Worm (Caenorhabditis elegans) whole organism, mixed stage, embryonic: ENCODE results near the gene hsp-12.3.

Source experiments
- M03D4.4 ChIP-seq: sonication (generic microtip); optimal IDR thresholded peaks from 2 replicates; lab custom pipeline; 2017; ENCODE audit warnings: mild to moderate bottlenecking, missing genetic modification characterization, missing compliant biosample characterization
- ceh-39 ChIP-seq: fragments of 150-350 bp; optimal IDR thresholded peaks from 2 replicates; lab custom pipeline; 2014; ENCODE audit warnings: missing biosample characterization, missing genetic modification characterization
- flh-1 ChIP-seq: fragments of 200-800 bp; sonication (Bioruptor generic); optimal IDR thresholded peaks from 2 replicates; lab custom pipeline; 2018; ENCODE audit warnings: mild to moderate bottlenecking, missing genetic modification characterization, moderate library complexity, missing compliant biosample characterization
- lin-13 ChIP-seq: fragments of 150-350 bp; optimal IDR thresholded peaks from 2 replicates; lab custom pipeline; 2014; ENCODE audit warnings: missing biosample characterization, missing genetic modification characterization
- mep-1 ChIP-seq: fragments of 150-350 bp; optimal IDR thresholded peaks from 2 replicates; lab custom pipeline; 2017; ENCODE audit warnings: missing biosample characterization, missing genetic modification reagents, missing genetic modification characterization, inconsistent platforms
- nhr-28 ChIP-seq: fragments of 150-350 bp; optimal IDR thresholded peaks from 2 replicates; lab custom pipeline; 2014; ENCODE audit warnings: missing biosample characterization, missing genetic modification characterization
- nhr-76 ChIP-seq: sonication (generic microtip); optimal IDR thresholded peaks from 2 replicates; lab custom pipeline; 2017; ENCODE audit warnings: missing biosample characterization, missing genetic modification characterization
- unc-62 ChIP-seq: fragments of 150-350 bp; optimal IDR thresholded peaks from 2 replicates; lab custom pipeline; 2014; ENCODE audit warnings: missing biosample characterization, missing genetic modification reagents, missing genetic modification characterization
- ztf-11 ChIP-seq: fragments of 150-350 bp; optimal IDR thresholded peaks from 2 replicates; lab custom pipeline; 2014; ENCODE audit warnings: missing biosample characterization, missing genetic modification characterization

DNA sequence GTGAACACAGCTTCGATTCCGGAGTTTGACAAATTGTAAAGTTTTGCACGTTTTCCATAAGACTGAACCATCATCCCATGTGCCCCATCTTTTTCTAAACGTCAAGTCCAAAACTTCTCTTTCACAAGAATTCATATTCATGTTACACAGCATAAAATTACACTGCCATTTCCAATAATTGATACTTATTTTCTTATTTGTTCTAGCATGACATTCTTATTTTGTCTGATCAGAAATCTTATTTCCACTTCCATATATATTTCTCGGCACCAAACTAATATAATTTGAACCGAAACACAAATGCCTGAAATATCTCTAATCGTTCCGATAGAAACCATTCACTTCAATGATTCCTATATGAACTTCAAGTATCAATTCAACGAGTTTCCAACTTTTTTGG lies 40.7 kb upstream of the hsp-12.3 start, which contains the start of gene sru-2:
- TF ChIP-seq M03D4.4 (no peak), mep-1 (tag; lab: Kevin White, UChicago) (no peak), ztf-11 (tag; lab: Kevin White, UChicago) (no peak), lin-13 (tag; lab: Kevin White, UChicago) (no peak), nhr-76 (tag; lab: Kevin White, UChicago) (no peak), flh-1 (GFP tag; lab: Kevin White, UChicago) (no peak), nhr-28 (tag; lab: Kevin White, UChicago) (no peak), unc-62 (GFP tag; lab: Kevin White, UChicago) (no peak), ceh-39 (no peak)
